Fruit fly (Drosophila melanogaster) whole organism, embryonic: ENCODE results near the gene ind.

Source experiments
- C15 ChIP-seq: fragments of 200-800 bp; sonication (Bioruptor generic); IDR thresholded peaks from 3 replicates; pipeline ENCODE4 v1.3.6; 2022; ENCODE audit warnings: missing biosample characterization, missing genetic modification characterization
- CG11247 ChIP-seq: fragments of 200-800 bp; sonication (Bioruptor generic); IDR thresholded peaks from 2 replicates; pipeline ENCODE4 v1.3.6; 2022; ENCODE audit warnings: missing biosample characterization, missing genetic modification characterization
- CG12299 ChIP-seq: fragments of 200-800 bp; sonication (Bioruptor generic); optimal IDR thresholded peaks from 2 replicates; lab custom pipeline; 2018; ENCODE audit warnings: missing biosample characterization, mild to moderate bottlenecking, missing genetic modification characterization
- CG15601 ChIP-seq: fragments of 200-800 bp; sonication (Bioruptor generic); optimal IDR thresholded peaks from 3 replicates; lab custom pipeline; 2019; ENCODE audit warnings: missing biosample characterization, mild to moderate bottlenecking, missing genetic modification characterization, moderate library complexity
- CG1647 ChIP-seq: fragments of 200-800 bp; sonication (Bioruptor generic); optimal IDR thresholded peaks from 3 replicates; lab custom pipeline; 2016; ENCODE audit warnings: missing biosample characterization, missing genetic modification characterization
- CG17829 ChIP-seq: fragments of 200-800 bp; optimal IDR thresholded peaks from 2 replicates; lab custom pipeline; 2019; ENCODE audit warnings: missing biosample characterization, mild to moderate bottlenecking, missing genetic modification characterization, moderate library complexity
- CG17912 ChIP-seq: fragments of 200-800 bp; sonication (Bioruptor generic); optimal IDR thresholded peaks from 2 replicates; lab custom pipeline; 2018; ENCODE audit warnings: missing biosample characterization, mild to moderate bottlenecking, missing genetic modification characterization
- CG2889 ChIP-seq: fragments of 200-800 bp; sonication (Bioruptor generic); IDR thresholded peaks from 3 replicates; pipeline ENCODE4 v1.3.6; 2022; ENCODE audit warnings: missing biosample characterization, missing genetic modification characterization
- CG3281 ChIP-seq: fragments of 200-800 bp; sonication (Bioruptor generic); optimal IDR thresholded peaks from 3 replicates; lab custom pipeline; 2017; ENCODE audit warnings: missing biosample characterization, mild to moderate bottlenecking, missing genetic modification characterization
- CG42726 ChIP-seq: fragments of 200-800 bp; sonication (Bioruptor generic); IDR thresholded peaks from 2 replicates; pipeline ENCODE4 v1.3.6; 2022; ENCODE audit warnings: missing biosample characterization, missing genetic modification characterization; ENCODE audit not compliant: partially characterized antibody
- CG6654 ChIP-seq: fragments of 200-800 bp; sonication (Bioruptor generic); optimal IDR thresholded peaks from 2 replicates; lab custom pipeline; 2017; ENCODE audit warnings: missing biosample characterization, mild to moderate bottlenecking, missing genetic modification characterization
- CG7745 ChIP-seq: fragments of 200-800 bp; sonication (Bioruptor generic); optimal IDR thresholded peaks from 2 replicates; lab custom pipeline; 2018; ENCODE audit warnings: missing biosample characterization, mild to moderate bottlenecking, missing genetic modification characterization, moderate library complexity
- CG7928 ChIP-seq: fragments of 200-800 bp; sonication (Bioruptor generic); optimal IDR thresholded peaks from 2 replicates; lab custom pipeline; 2017; ENCODE audit warnings: missing biosample characterization, mild to moderate bottlenecking, missing genetic modification characterization
- CG9437 ChIP-seq: fragments of 200-800 bp; sonication (Bioruptor generic); optimal IDR thresholded peaks from 2 replicates; lab custom pipeline; 2018; ENCODE audit warnings: missing biosample characterization, mild to moderate bottlenecking, missing genetic modification characterization
- CG9797 ChIP-seq: fragments of 200-800 bp; sonication (Bioruptor generic); optimal IDR thresholded peaks from 3 replicates; lab custom pipeline; 2018; ENCODE audit warnings: missing biosample characterization, mild to moderate bottlenecking, missing genetic modification characterization
- Dad ChIP-seq: fragments of 200-800 bp; sonication (Bioruptor generic); optimal IDR thresholded peaks from 3 replicates; lab custom pipeline; 2016; ENCODE audit warnings: missing biosample characterization, missing genetic modification characterization
- Dip3 ChIP-seq: fragments of 200-800 bp; sonication (Bioruptor generic); optimal IDR thresholded peaks from 3 replicates; lab custom pipeline; 2016; ENCODE audit warnings: missing biosample characterization, missing genetic modification characterization
- Drgx ChIP-seq: fragments of 200-800 bp; sonication (Bioruptor generic); IDR thresholded peaks from 2 replicates; pipeline ENCODE4 v1.3.6; 2022; ENCODE audit warnings: missing biosample characterization, missing genetic modification characterization
- Fer1 ChIP-seq: fragments of 200-800 bp; sonication (Bioruptor generic); optimal IDR thresholded peaks from 2 replicates; lab custom pipeline; 2017; ENCODE audit warnings: missing biosample characterization, mild to moderate bottlenecking, missing genetic modification characterization
- HLH3B ChIP-seq: fragments of 200-800 bp; sonication (Bioruptor generic); IDR thresholded peaks from 2 replicates; pipeline ENCODE4 v1.3.6; 2022; ENCODE audit warnings: missing biosample characterization, missing genetic modification characterization
- HmgD ChIP-seq: fragments of 200-800 bp; sonication (Bioruptor generic); optimal IDR thresholded peaks from 3 replicates; lab custom pipeline; 2016; ENCODE audit warnings: missing biosample characterization, missing genetic modification characterization
- Hr51 ChIP-seq, 2 experiments: fragments of 200-800 bp; sonication (Bioruptor generic); optimal IDR thresholded peaks; 2 replicates in 1 of 2; 3 replicates in 1 of 2; lab custom pipeline; 2016 to 2018; ENCODE audit warnings: missing biosample characterization in 2 of 2, missing genetic modification characterization in 2 of 2, mild to moderate bottlenecking in 1 of 2, moderate library complexity in 1 of 2
- Lhr ChIP-seq: fragments of 200-800 bp; sonication (Bioruptor generic); optimal IDR thresholded peaks from 3 replicates; lab custom pipeline; 2017; ENCODE audit warnings: mild to moderate bottlenecking, missing biosample characterization, missing genetic modification reagents, missing genetic modification characterization
- Mad ChIP-seq: fragments of 200-800 bp; sonication (Bioruptor generic); optimal IDR thresholded peaks from 2 replicates; lab custom pipeline; 2016; ENCODE audit warnings: missing biosample characterization, missing genetic modification characterization
- Pdp1 ChIP-seq, 2 experiments: fragments of 200-800 bp; sonication (Bioruptor generic); optimal IDR thresholded peaks; 3 replicates each; lab custom pipeline; 2016; ENCODE audit warnings: missing biosample characterization in 2 of 2, missing genetic modification characterization in 2 of 2, mild to moderate bottlenecking in 1 of 2, moderate library complexity in 1 of 2
- Poxn ChIP-seq: fragments of 200-800 bp; sonication (Bioruptor generic); IDR thresholded peaks from 2 replicates; pipeline ENCODE4 v1.3.6; 2022; ENCODE audit warnings: missing biosample characterization, missing genetic modification characterization
- aop ChIP-seq: fragments of 200-800 bp; sonication (Bioruptor generic); IDR thresholded peaks from 2 replicates; pipeline ENCODE4 v1.3.6; 2022; ENCODE audit warnings: missing biosample characterization, missing genetic modification characterization
- bab2 ChIP-seq: fragments of 200-800 bp; sonication (Bioruptor generic); optimal IDR thresholded peaks from 2 replicates; lab custom pipeline; 2016; ENCODE audit warnings: missing biosample characterization, missing genetic modification characterization
- bbx ChIP-seq: fragments of 200-800 bp; sonication (Bioruptor generic); IDR thresholded peaks from 2 replicates; pipeline ENCODE4 v1.3.6; 2022; ENCODE audit warnings: missing biosample characterization, missing genetic modification characterization; ENCODE audit not compliant: partially characterized antibody
- bigmax ChIP-seq: fragments of 200-800 bp; sonication (Bioruptor generic); optimal IDR thresholded peaks from 2 replicates; lab custom pipeline; 2018; ENCODE audit warnings: missing biosample characterization, mild to moderate bottlenecking, missing genetic modification characterization
- exex ChIP-seq: fragments of 200-800 bp; sonication (Bioruptor generic); optimal IDR thresholded peaks from 4 replicates; lab custom pipeline; 2018; ENCODE audit warnings: missing biosample characterization, mild to moderate bottlenecking, missing genetic modification characterization, moderate library complexity
- gfzf ChIP-seq: fragments of 200-800 bp; sonication (Bioruptor generic); optimal IDR thresholded peaks from 2 replicates; lab custom pipeline; 2016; ENCODE audit warnings: missing biosample characterization, mild to moderate bottlenecking, missing genetic modification characterization, moderate library complexity
- hth ChIP-seq: fragments of >200 bp; optimal IDR thresholded peaks from 2 replicates; lab custom pipeline; 2017; ENCODE audit warnings: inconsistent platforms
- inv ChIP-seq: fragments of 200-800 bp; sonication (Bioruptor generic); IDR thresholded peaks from 2 replicates; pipeline ENCODE4 v1.3.6; 2022; ENCODE audit warnings: missing biosample characterization, missing genetic modification characterization; ENCODE audit not compliant: partially characterized antibody
- lola ChIP-seq, 3 experiments: fragments of >200 bp in 2 of 3; fragments of 200-800 bp in 1 of 3; sonication (Bioruptor generic) in 1 of 3; optimal IDR thresholded peaks; 2 replicates each; lab custom pipeline; 2017 to 2019; ENCODE audit warnings: missing biosample characterization in 3 of 3, missing genetic modification characterization in 3 of 3, mild to moderate bottlenecking in 1 of 3, moderate library complexity in 1 of 3
- mirr ChIP-seq: fragments of 200-800 bp; sonication (Bioruptor generic); optimal IDR thresholded peaks from 3 replicates; lab custom pipeline; 2018; ENCODE audit warnings: missing biosample characterization, mild to moderate bottlenecking, missing genetic modification characterization
- phol ChIP-seq: fragments of 200-800 bp; sonication (Bioruptor generic); optimal IDR thresholded peaks from 3 replicates; lab custom pipeline; 2018; ENCODE audit warnings: missing biosample characterization, mild to moderate bottlenecking, missing genetic modification characterization, moderate library complexity
- scrt ChIP-seq: fragments of 200-800 bp; sonication (Bioruptor generic); optimal IDR thresholded peaks from 2 replicates; lab custom pipeline; 2018; ENCODE audit warnings: missing biosample characterization, mild to moderate bottlenecking, missing genetic modification characterization, moderate library complexity
- shn ChIP-seq: fragments of 200-800 bp; sonication (Bioruptor generic); optimal IDR thresholded peaks from 3 replicates; lab custom pipeline; 2016; ENCODE audit warnings: missing biosample characterization, missing genetic modification characterization
- sqz ChIP-seq: fragments of 200-800 bp; sonication (Bioruptor generic); optimal IDR thresholded peaks from 3 replicates; lab custom pipeline; 2018; ENCODE audit warnings: missing biosample characterization, mild to moderate bottlenecking, missing genetic modification characterization
- ssp ChIP-seq: fragments of 200-800 bp; sonication (Bioruptor generic); IDR thresholded peaks from 2 replicates; pipeline ENCODE4 v1.3.6; 2022; ENCODE audit warnings: missing biosample characterization, missing genetic modification characterization
- tin ChIP-seq: fragments of 200-800 bp; sonication (Bioruptor generic); optimal IDR thresholded peaks from 3 replicates; lab custom pipeline; 2016; ENCODE audit warnings: missing biosample characterization, missing genetic modification characterization
- tll ChIP-seq, 2 experiments: fragments of 200-800 bp in 1 of 2; fragments of >200 bp in 1 of 2; sonication (Bioruptor generic) in 1 of 2; optimal IDR thresholded peaks; 2 replicates each; lab custom pipeline; 2017 to 2019; ENCODE audit warnings: missing biosample characterization in 2 of 2, missing genetic modification characterization in 2 of 2, mild to moderate bottlenecking in 1 of 2, moderate library complexity in 1 of 2
- vvl ChIP-seq: fragments of 200-800 bp; sonication (Bioruptor generic); IDR thresholded peaks from 2 replicates; pipeline ENCODE4 v1.3.6; 2022; ENCODE audit warnings: missing biosample characterization, missing genetic modification characterization
- wor ChIP-seq: fragments of 200-800 bp; sonication (Bioruptor generic); IDR thresholded peaks from 2 replicates; pipeline ENCODE4 v1.3.6; 2022; ENCODE audit warnings: missing biosample characterization, missing genetic modification characterization
- yki ChIP-seq: fragments of >200 bp; optimal IDR thresholded peaks from 3 replicates; lab custom pipeline; 2018
- zfh2 ChIP-seq: fragments of 200-800 bp; sonication (Bioruptor generic); optimal IDR thresholded peaks from 2 replicates; lab custom pipeline; 2016; ENCODE audit warnings: missing biosample characterization, missing genetic modification characterization

ind gene

DNA sequence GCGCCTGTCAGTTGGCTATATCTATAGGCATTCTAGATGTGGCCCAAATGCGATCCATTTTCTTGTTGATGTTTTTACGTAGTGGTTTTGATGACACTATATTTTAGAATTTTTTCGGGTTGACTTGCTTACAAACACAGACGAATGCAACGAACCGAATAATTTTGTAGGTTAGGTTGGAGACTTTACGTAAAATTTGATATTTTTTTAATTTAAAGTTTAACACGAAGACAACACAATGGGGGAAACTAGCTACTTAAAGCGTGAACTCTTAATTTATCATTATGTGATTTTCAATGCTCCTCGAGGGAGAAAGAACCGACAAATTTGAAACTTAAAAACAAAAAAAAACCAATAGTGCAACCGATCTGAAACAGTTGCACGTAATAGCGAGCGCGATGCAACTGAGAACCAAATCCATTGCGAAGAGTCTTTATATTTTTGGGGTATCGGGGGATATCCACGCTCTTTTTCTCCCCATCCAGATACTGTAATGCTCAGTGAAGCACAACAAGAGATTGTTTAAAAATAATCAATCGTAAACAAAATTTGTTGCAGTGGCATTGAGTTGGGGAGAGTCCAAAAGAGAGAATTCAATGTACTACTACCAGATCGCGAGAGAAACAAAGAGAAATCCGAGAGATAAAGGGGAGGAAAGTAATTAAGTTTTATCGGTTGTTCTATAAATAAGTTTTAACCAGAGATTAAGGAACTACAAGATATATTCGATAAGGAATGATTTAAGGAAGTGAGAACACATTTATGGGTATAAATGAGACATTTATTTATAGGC lies 46.4 kb upstream of the ind start (continued):
- TF ChIP-seq yki (lab: Kevin White, UChicago) (peak; percentile 5), CG9437 (GFP tag; lab: Kevin White, UChicago) (peak; percentile 39), CG9797 (GFP tag; lab: Kevin White, UChicago) (no peak), CG17912 (GFP tag; lab: Kevin White, UChicago) (no peak), bab2 (GFP tag; lab: Kevin White, UChicago) (no peak), lola (GFP tag; optimal IDR thresholded peaks at IDR 0.05; lab: Kevin White, UChicago) (no peak), CG7928 (GFP tag; lab: Kevin White, UChicago) (no peak), Pdp1 (GFP tag; optimal IDR thresholded peaks at IDR 0.05; lab: Kevin White, UChicago) (peak in 1 of 2 experiments; percentile 49), bigmax (GFP tag; lab: Kevin White, UChicago) (peak; percentile 71)

DNA sequence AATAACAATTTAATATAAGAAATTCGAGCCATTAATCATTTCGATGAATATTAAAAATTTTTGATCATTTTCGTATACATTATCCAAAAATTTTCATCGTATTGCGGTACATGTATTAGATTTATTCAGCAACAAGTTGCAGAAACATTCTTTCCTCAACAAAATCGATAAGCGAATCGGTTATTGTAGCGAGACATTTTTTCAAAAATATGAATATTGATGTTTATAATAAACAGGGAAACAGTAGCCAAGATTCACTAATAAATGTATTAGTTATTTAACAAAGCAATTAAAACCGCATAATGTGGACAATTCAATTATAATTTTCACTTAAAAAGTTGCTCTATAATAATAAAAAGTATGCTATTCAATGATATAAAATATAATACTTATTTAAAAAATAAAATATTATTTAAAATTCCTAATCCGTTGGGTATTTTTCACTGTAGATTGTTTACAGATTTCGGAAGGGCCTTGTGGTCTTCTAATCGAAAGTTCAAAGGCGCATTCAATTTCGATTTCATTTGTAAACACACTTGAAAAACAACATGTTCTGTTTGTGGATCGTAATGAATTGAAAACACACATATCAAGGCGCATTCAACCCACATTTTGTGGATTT lies 45.5 kb upstream of the ind start:
- TF ChIP-seq mirr (GFP tag; lab: Kevin White, UChicago) (no peak), scrt (GFP tag; lab: Kevin White, UChicago) (no peak), sqz (GFP tag; lab: Kevin White, UChicago) (no peak), zfh2 (GFP tag; lab: Kevin White, UChicago) (no peak), aop (GFP tag; lab: Robert Waterston, UW) (no peak), CG12299 (no peak), inv (GFP tag; lab: Robert Waterston, UW) (no peak), Dad (no peak), HmgD (no peak), Mad (no peak), hth (lab: Kevin White, UChicago) (no peak), bbx (no peak), exex (no peak), CG15601 (tag; lab: Kevin White, UChicago) (peak; percentile 57), Hr51 (GFP tag; optimal IDR thresholded peaks at IDR 0.05; lab: Kevin White, UChicago) (peak in 1 of 2 experiments; percentile 65), vvl (no peak), Lhr (GFP tag; lab: Kevin White, UChicago) (no peak), CG3281 (GFP tag; lab: Kevin White, UChicago) (no peak), CG2889 (GFP tag; lab: Robert Waterston, UW) (no peak), tll (GFP tag; optimal IDR thresholded peaks at IDR 0.05; lab: Kevin White, UChicago) (no peak), Poxn (GFP tag; lab: Robert Waterston, UW) (no peak), CG1647 (GFP tag; lab: Kevin White, UChicago) (no peak), shn (GFP tag; lab: Kevin White, UChicago) (no peak), Drgx (GFP tag; lab: Robert Waterston, UW) (no peak), CG17829 (peak; percentile 33), phol (peak; percentile 24), CG42726 (no peak), HLH3B (GFP tag; lab: Robert Waterston, UW) (no peak), CG7745 (tag; lab: Kevin White, UChicago) (no peak), Dip3 (GFP tag; lab: Kevin White, UChicago) (no peak), Fer1 (peak; percentile 3), wor (GFP tag; lab: Robert Waterston, UW) (no peak), C15 (GFP tag; lab: Robert Waterston, UW) (no peak), gfzf (GFP tag; lab: Kevin White, UChicago) (no peak), CG11247 (no peak), ssp (GFP tag; lab: Robert Waterston, UW) (no peak), CG6654 (GFP tag; lab: Kevin White, UChicago) (no peak), tin (GFP tag; lab: Kevin White, UChicago) (no peak)
